ENCODE assay signal across 2 worm cellular contexts in the genomic region with DNA sequence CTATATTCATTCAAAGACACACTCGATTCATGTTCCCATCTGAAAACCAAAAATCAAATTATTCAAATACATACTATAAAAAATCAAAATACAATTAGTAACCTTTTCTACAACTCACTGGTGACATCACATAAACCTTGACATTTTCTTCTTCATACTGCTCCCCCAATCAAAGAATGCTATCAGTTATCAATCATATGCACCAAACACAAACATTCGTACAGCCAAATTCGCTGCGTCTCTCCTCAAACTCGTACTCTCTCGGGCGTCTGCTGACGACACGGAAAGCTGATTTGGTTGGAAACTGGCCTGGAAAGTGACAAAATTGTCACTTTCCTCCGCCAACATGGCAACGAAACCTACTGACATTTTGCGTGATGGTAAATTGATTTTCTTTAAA.
A peak's percentile ranks its signal among the peaks of the same experiment; 100 is the strongest.
TF ChIP-seq lines count a peak whose summit lies in the region.

Gene plc-2 (plus strand): TSS at position 196 of the 400 bp plus-strand sequence.

TF ChIP-seq in whole organism, L4 larva, 104 proteins besides CTCF, POLR2A, EP300 and RAD21 (continued from another document):
- TF ChIP-seq pqm-1 (tag; optimal IDR thresholded peaks at IDR 0.05; lab: Kevin White, UChicago) (peak; percentile 84), sdz-12 (GFP tag; optimal IDR thresholded peaks at IDR 0.05; lab: Kevin White, UChicago) (no peak), ZK337.2 (GFP tag; IDR thresholded peaks at IDR 0.05; lab: Robert Waterston, UW) (no peak), ctbp-1 (GFP tag; IDR thresholded peaks at IDR 0.05; lab: Robert Waterston, UW) (no peak), daf-16 (GFP tag; optimal IDR thresholded peaks at IDR 0.05; lab: Kevin White, UChicago) (no peak), daf-16 (tag; optimal IDR thresholded peaks at IDR 0.05; lab: Kevin White, UChicago) (peak; percentile 44), nhr-6 (tag; optimal IDR thresholded peaks at IDR 0.05; lab: Kevin White, UChicago) (peak; percentile 81), dve-1 (tag; optimal IDR thresholded peaks at IDR 0.05; lab: Kevin White, UChicago; ENCODE audit: insufficient read depth) (peak; percentile 78), hlh-11 (tag; optimal IDR thresholded peaks at IDR 0.05; lab: Kevin White, UChicago) (peak; percentile 88)
TF ChIP-seq in whole organism, L4 larva: peak in this region for 15.

TF ChIP-seq in whole organism, young adult, 124 proteins besides CTCF, POLR2A, EP300 and RAD21 (continued from another document):
- TF ChIP-seq aptf-2 (GFP tag; conservative IDR thresholded peaks at IDR 0.05; lab: Robert Waterston, UW), result no peak
- TF ChIP-seq dpff-1 (tag; optimal IDR thresholded peaks at IDR 0.05; lab: Kevin White, UChicago), result no peak
- TF ChIP-seq bed-1 (GFP tag; IDR thresholded peaks at IDR 0.05; lab: Robert Waterston, UW), result no peak
- no peak for TF ChIP-seq cebp-1 (GFP tag; IDR thresholded peaks at IDR 0.05; lab: Robert Waterston, UW)
- peak; percentile 14 for TF ChIP-seq cebp-1 (tag; optimal IDR thresholded peaks at IDR 0.05; lab: Kevin White, UChicago)
- TF ChIP-seq F37B4.10 (GFP tag; IDR thresholded peaks at IDR 0.05; lab: Robert Waterston, UW), result no peak
- TF ChIP-seq B0035.1 (tag; optimal IDR thresholded peaks at IDR 0.05; lab: Kevin White, UChicago), result no peak
- TF ChIP-seq mel-28 (tag; optimal IDR thresholded peaks at IDR 0.05; lab: Kevin White, UChicago; ENCODE audit: borderline replicate concordance), result no peak
- no peak for TF ChIP-seq ceh-27 (GFP tag; optimal IDR thresholded peaks at IDR 0.05; lab: Kevin White, UChicago)
- TF ChIP-seq F55B11.4 (tag; optimal IDR thresholded peaks at IDR 0.05; lab: Kevin White, UChicago; ENCODE audit: borderline replicate concordance, insufficient read depth), result no peak
- TF ChIP-seq B0261.1 (tag; optimal IDR thresholded peaks at IDR 0.05; lab: Kevin White, UChicago), result no peak
- TF ChIP-seq tbp1 (GFP tag; optimal IDR thresholded peaks at IDR 0.05; lab: Kevin White, UChicago), result no peak
- TF ChIP-seq let-607 (tag; optimal IDR thresholded peaks at IDR 0.05; lab: Kevin White, UChicago), result peak; percentile 12 to 14
